Worm (Caenorhabditis elegans): ENCODE results near the gene Y79H2A.3.

- TF ChIP-seq snpc-4 (tag; optimal IDR thresholded peaks at IDR 0.05) (no peak), daf-12 (tag; optimal IDR thresholded peaks at IDR 0.05) (no peak), fkh-2 (tag; optimal IDR thresholded peaks at IDR 0.05) (no peak), unc-62 (GFP tag; optimal IDR thresholded peaks at IDR 0.05) (no peak), fkh-10 (GFP tag; optimal IDR thresholded peaks at IDR 0.05) (no peak), nhr-67 (tag; optimal IDR thresholded peaks at IDR 0.05) (no peak), R02D3.7 (tag; optimal IDR thresholded peaks at IDR 0.05) (no peak), ceh-28 (tag; optimal IDR thresholded peaks at IDR 0.05) (no peak), ZK546.5 (tag; optimal IDR thresholded peaks at IDR 0.05) (no peak), nfya-1 (tag; optimal IDR thresholded peaks at IDR 0.05; ENCODE audit: insufficient read depth) (no peak), nhr-25 (tag; optimal IDR thresholded peaks at IDR 0.05) (no peak), fos-1 (tag; optimal IDR thresholded peaks at IDR 0.05) (no peak), tbx-2 (tag; optimal IDR thresholded peaks at IDR 0.05) (no peak), skn-1 (tag; optimal IDR thresholded peaks at IDR 0.05) (no peak)
Observed at ce11 chrIII:12028769-12029168, 23.3 kb downstream of the Y79H2A.3 start, which contains the start of gene Y79H2A.12.

All from whole organism, L3 larva.